Fruit fly (Drosophila melanogaster) whole organism, embryonic: ENCODE measurements around the gene Ac76E.

Experiments used
- B-H2 ChIP-seq: fragments of 200-800 bp; sonication (Bioruptor generic); optimal IDR thresholded peaks from 2 replicates; lab custom pipeline; 2018; ENCODE audit warnings: missing biosample characterization, mild to moderate bottlenecking, missing genetic modification characterization
- CG10147 ChIP-seq: fragments of 200-800 bp; sonication (Bioruptor generic); optimal IDR thresholded peaks from 2 replicates; lab custom pipeline; 2019; ENCODE audit warnings: missing biosample characterization, mild to moderate bottlenecking, missing genetic modification characterization, moderate library complexity
- CG10274 ChIP-seq: fragments of 200-800 bp; sonication (Bioruptor generic); optimal IDR thresholded peaks from 3 replicates; lab custom pipeline; 2017; ENCODE audit warnings: missing biosample characterization, mild to moderate bottlenecking, missing genetic modification characterization
- CG12391 ChIP-seq: fragments of 200-800 bp; sonication (Bioruptor generic); optimal IDR thresholded peaks from 3 replicates; lab custom pipeline; 2018; ENCODE audit warnings: missing biosample characterization, mild to moderate bottlenecking, missing genetic modification characterization, moderate library complexity
- CG15011 ChIP-seq: fragments of 200-800 bp; sonication (Bioruptor generic); optimal IDR thresholded peaks from 3 replicates; lab custom pipeline; 2018; ENCODE audit warnings: missing biosample characterization, mild to moderate bottlenecking, missing genetic modification characterization
- CG30403 ChIP-seq: fragments of 200-800 bp; sonication (Bioruptor generic); optimal IDR thresholded peaks from 3 replicates; lab custom pipeline; 2016; ENCODE audit warnings: missing biosample characterization, missing genetic modification characterization
- CG30431 ChIP-seq: fragments of 200-800 bp; sonication (Bioruptor generic); optimal IDR thresholded peaks from 2 replicates; lab custom pipeline; 2017; ENCODE audit warnings: missing biosample characterization, missing genetic modification characterization
- CG31224 ChIP-seq: fragments of 200-800 bp; sonication (Bioruptor generic); IDR thresholded peaks from 2 replicates; pipeline ENCODE4 v1.3.6; 2022; ENCODE audit warnings: missing biosample characterization, missing genetic modification characterization
- CG3407 ChIP-seq: fragments of 200-800 bp; sonication (Bioruptor generic); optimal IDR thresholded peaks from 2 replicates; lab custom pipeline; 2018; ENCODE audit warnings: missing biosample characterization, mild to moderate bottlenecking, missing genetic modification characterization
- CG3995 ChIP-seq: fragments of 200-800 bp; sonication (Bioruptor generic); optimal IDR thresholded peaks from 3 replicates; lab custom pipeline; 2016; ENCODE audit warnings: missing biosample characterization, missing genetic modification characterization
- CG4328 ChIP-seq: fragments of 200-800 bp; sonication (Bioruptor generic); optimal IDR thresholded peaks from 3 replicates; lab custom pipeline; 2017; ENCODE audit warnings: missing biosample characterization, missing genetic modification reagents, missing genetic modification characterization
- CG4707 ChIP-seq: fragments of 200-800 bp; sonication (Bioruptor generic); optimal IDR thresholded peaks from 2 replicates; lab custom pipeline; 2018; ENCODE audit warnings: missing biosample characterization, mild to moderate bottlenecking, missing genetic modification characterization, moderate library complexity
- CG7372 ChIP-seq: fragments of 200-800 bp; sonication (Bioruptor generic); IDR thresholded peaks from 2 replicates; pipeline ENCODE4 v1.3.6; 2022; ENCODE audit warnings: missing biosample characterization, missing genetic modification characterization
- CG8290 ChIP-seq, 3 experiments: fragments of 200-800 bp; sonication (Bioruptor generic); optimal IDR thresholded peaks; 2 replicates each; lab custom pipeline; 2016 to 2019; ENCODE audit warnings: missing biosample characterization in 3 of 3, missing genetic modification characterization in 3 of 3, mild to moderate bottlenecking in 2 of 3, moderate library complexity in 1 of 3
- CG8388 ChIP-seq: fragments of 200-800 bp; sonication (Bioruptor generic); optimal IDR thresholded peaks from 2 replicates; lab custom pipeline; 2019; ENCODE audit warnings: missing biosample characterization, mild to moderate bottlenecking, missing genetic modification characterization, moderate library complexity
- CG8924 ChIP-seq: fragments of 200-800 bp; optimal IDR thresholded peaks from 3 replicates; lab custom pipeline; 2019; ENCODE audit warnings: missing biosample characterization, mild to moderate bottlenecking, missing genetic modification characterization, moderate library complexity
- Camta ChIP-seq: fragments of 200-800 bp; sonication (Bioruptor generic); optimal IDR thresholded peaks from 2 replicates; lab custom pipeline; 2016; ENCODE audit warnings: missing biosample characterization, missing genetic modification characterization
- Doc2 ChIP-seq: fragments of 200-800 bp; sonication (Bioruptor generic); IDR thresholded peaks from 2 replicates; pipeline ENCODE4 v1.3.6; 2022; ENCODE audit warnings: missing biosample characterization, missing genetic modification characterization
- Gsc ChIP-seq: fragments of 200-800 bp; sonication (Bioruptor generic); IDR thresholded peaks from 2 replicates; pipeline ENCODE4 v1.3.6; 2022; ENCODE audit warnings: missing biosample characterization, missing genetic modification characterization
- HLH3B ChIP-seq: fragments of 200-800 bp; sonication (Bioruptor generic); IDR thresholded peaks from 2 replicates; pipeline ENCODE4 v1.3.6; 2022; ENCODE audit warnings: missing biosample characterization, missing genetic modification characterization
- HLH4C ChIP-seq: fragments of 200-800 bp; sonication (Bioruptor generic); IDR thresholded peaks from 3 replicates; pipeline ENCODE4 v1.3.6; 2022; ENCODE audit warnings: missing biosample characterization, missing genetic modification characterization; ENCODE audit not compliant: partially characterized antibody
- HLH54F ChIP-seq: fragments of 200-800 bp; sonication (Bioruptor generic); optimal IDR thresholded peaks from 3 replicates; lab custom pipeline; 2016; ENCODE audit warnings: missing biosample characterization, missing genetic modification characterization
- HLHmδ ChIP-seq: fragments of 200-800 bp; sonication (Bioruptor generic); optimal IDR thresholded peaks from 2 replicates; lab custom pipeline; 2018; ENCODE audit warnings: missing biosample characterization, mild to moderate bottlenecking, missing genetic modification characterization, moderate library complexity
- Hr51 ChIP-seq, 2 experiments: fragments of 200-800 bp; sonication (Bioruptor generic); optimal IDR thresholded peaks; 2 replicates in 1 of 2; 3 replicates in 1 of 2; lab custom pipeline; 2016 to 2018; ENCODE audit warnings: missing biosample characterization in 2 of 2, missing genetic modification characterization in 2 of 2, mild to moderate bottlenecking in 1 of 2, moderate library complexity in 1 of 2
- Kr ChIP-seq: fragments of 200-800 bp; sonication (Bioruptor generic); optimal IDR thresholded peaks from 2 replicates; lab custom pipeline; 2017; ENCODE audit warnings: missing biosample characterization, mild to moderate bottlenecking, missing genetic modification characterization
- MTF-1 ChIP-seq: fragments of 200-800 bp; sonication (Bioruptor generic); optimal IDR thresholded peaks from 2 replicates; lab custom pipeline; 2018; ENCODE audit warnings: missing biosample characterization, mild to moderate bottlenecking, missing genetic modification characterization, borderline replicate concordance
- Myb ChIP-seq: fragments of 200-800 bp; sonication (Bioruptor generic); optimal IDR thresholded peaks from 2 replicates; lab custom pipeline; 2016; ENCODE audit warnings: missing biosample characterization, missing genetic modification characterization
- Sox100B ChIP-seq: fragments of 200-800 bp; sonication (Bioruptor generic); optimal IDR thresholded peaks from 3 replicates; lab custom pipeline; 2018; ENCODE audit warnings: missing biosample characterization, mild to moderate bottlenecking, missing genetic modification characterization
- aop ChIP-seq: fragments of 200-800 bp; sonication (Bioruptor generic); IDR thresholded peaks from 2 replicates; pipeline ENCODE4 v1.3.6; 2022; ENCODE audit warnings: missing biosample characterization, missing genetic modification characterization
- eve ChIP-seq, 2 experiments: fragments of >200 bp; optimal IDR thresholded peaks; 2 replicates each; lab custom pipeline; 2017; ENCODE audit warnings: missing biosample characterization in 2 of 2, missing genetic modification characterization in 2 of 2
- exex ChIP-seq: fragments of 200-800 bp; sonication (Bioruptor generic); optimal IDR thresholded peaks from 4 replicates; lab custom pipeline; 2018; ENCODE audit warnings: missing biosample characterization, mild to moderate bottlenecking, missing genetic modification characterization, moderate library complexity
- fd3F ChIP-seq: fragments of 200-800 bp; sonication (Bioruptor generic); optimal IDR thresholded peaks from 2 replicates; lab custom pipeline; 2018; ENCODE audit warnings: missing biosample characterization, mild to moderate bottlenecking, missing genetic modification characterization, moderate library complexity
- fu2 ChIP-seq: fragments of 200-800 bp; sonication (Bioruptor generic); optimal IDR thresholded peaks from 2 replicates; lab custom pipeline; 2016; ENCODE audit warnings: missing biosample characterization, missing genetic modification characterization
- gem ChIP-seq: fragments of 200-800 bp; sonication (Bioruptor generic); optimal IDR thresholded peaks from 2 replicates; lab custom pipeline; 2019; ENCODE audit warnings: missing biosample characterization, mild to moderate bottlenecking, missing genetic modification characterization, moderate library complexity
- hbn ChIP-seq: fragments of 200-800 bp; sonication (Bioruptor generic); IDR thresholded peaks from 2 replicates; pipeline ENCODE4 v1.3.6; 2022; ENCODE audit warnings: missing biosample characterization, missing genetic modification characterization; ENCODE audit not compliant: partially characterized antibody
- knrl ChIP-seq: fragments of 200-800 bp; sonication (Bioruptor generic); IDR thresholded peaks from 3 replicates; pipeline ENCODE4 v1.3.6; 2022; ENCODE audit warnings: missing biosample characterization, missing genetic modification characterization; ENCODE audit not compliant: partially characterized antibody
- lola ChIP-seq, 3 experiments: fragments of >200 bp in 2 of 3; fragments of 200-800 bp in 1 of 3; sonication (Bioruptor generic) in 1 of 3; optimal IDR thresholded peaks; 2 replicates each; lab custom pipeline; 2017 to 2019; ENCODE audit warnings: missing biosample characterization in 3 of 3, missing genetic modification characterization in 3 of 3, mild to moderate bottlenecking in 1 of 3, moderate library complexity in 1 of 3
- luna ChIP-seq: fragments of 200-800 bp; sonication (Bioruptor generic); optimal IDR thresholded peaks from 2 replicates; lab custom pipeline; 2016; ENCODE audit warnings: missing biosample characterization, missing genetic modification characterization
- mld ChIP-seq: fragments of 200-800 bp; sonication (Bioruptor generic); IDR thresholded peaks from 3 replicates; pipeline ENCODE4 v1.3.6; 2022; ENCODE audit warnings: missing biosample characterization, missing genetic modification characterization; ENCODE audit not compliant: partially characterized antibody
- nerfin-2 ChIP-seq: fragments of 200-800 bp; sonication (Bioruptor generic); IDR thresholded peaks from 2 replicates; pipeline ENCODE4 v1.3.6; 2022; ENCODE audit warnings: missing biosample characterization, missing genetic modification characterization; ENCODE audit not compliant: partially characterized antibody
- pfk ChIP-seq: fragments of 200-800 bp; sonication (Bioruptor generic); optimal IDR thresholded peaks from 2 replicates; lab custom pipeline; 2018; ENCODE audit warnings: missing biosample characterization, mild to moderate bottlenecking, missing genetic modification characterization, moderate library complexity
- pho ChIP-seq: fragments of 200-800 bp; sonication (Bioruptor generic); optimal IDR thresholded peaks from 2 replicates; lab custom pipeline; 2016; ENCODE audit warnings: missing biosample characterization, missing genetic modification characterization
- ranshi ChIP-seq: fragments of 200-800 bp; sonication (Bioruptor generic); IDR thresholded peaks from 2 replicates; pipeline ENCODE4 v1.3.6; 2022; ENCODE audit warnings: missing biosample characterization, missing genetic modification characterization
- row ChIP-seq: fragments of 200-800 bp; sonication (Bioruptor generic); IDR thresholded peaks from 3 replicates; pipeline ENCODE4 v1.3.6; 2022; ENCODE audit warnings: missing biosample characterization, missing genetic modification characterization
- sna ChIP-seq: fragments of 200-800 bp; sonication (Bioruptor generic); IDR thresholded peaks from 2 replicates; pipeline ENCODE4 v1.3.6; 2022; ENCODE audit warnings: missing biosample characterization, missing genetic modification characterization; ENCODE audit not compliant: partially characterized antibody
- stwl ChIP-seq: fragments of 200-800 bp; sonication (Bioruptor generic); optimal IDR thresholded peaks from 3 replicates; lab custom pipeline; 2018; ENCODE audit warnings: missing biosample characterization, mild to moderate bottlenecking, missing genetic modification characterization, moderate library complexity
- unpg ChIP-seq: fragments of 200-800 bp; sonication (Bioruptor generic); optimal IDR thresholded peaks from 3 replicates; lab custom pipeline; 2018; ENCODE audit warnings: missing biosample characterization, mild to moderate bottlenecking, missing genetic modification characterization, moderate library complexity
- vfl ChIP-seq: fragments of 200-800 bp; sonication (Bioruptor generic); optimal IDR thresholded peaks from 2 replicates; lab custom pipeline; 2016; ENCODE audit warnings: missing biosample characterization, missing genetic modification characterization
- vvl ChIP-seq: fragments of 200-800 bp; sonication (Bioruptor generic); IDR thresholded peaks from 2 replicates; pipeline ENCODE4 v1.3.6; 2022; ENCODE audit warnings: missing biosample characterization, missing genetic modification characterization

The Ac76E gene

dm6 chr3L:19991714-19992231, 52.7 kb downstream of the Ac76E start, which contains the start of the genes CG7646 and Nca (continued):
- peak in 1 of 2 experiments; percentile 17 for TF ChIP-seq eve (GFP tag; optimal IDR thresholded peaks at IDR 0.05; lab: Kevin White, UChicago)
- peak; percentile 50 for TF ChIP-seq CG8924 (tag; lab: Kevin White, UChicago)
- peak; percentile 89 for TF ChIP-seq mld (GFP tag; lab: Robert Waterston, UW)
- no peak for TF ChIP-seq CG30403 (GFP tag; lab: Kevin White, UChicago)
- peak; percentile 85 for TF ChIP-seq hbn (GFP tag; lab: Robert Waterston, UW)
- TF ChIP-seq ranshi (GFP tag; lab: Robert Waterston, UW), result peak; percentile 78; the same call in 1 of the 2 replicates
- TF ChIP-seq vfl, result no peak
- peak; percentile 92 for TF ChIP-seq Myb (GFP tag; lab: Kevin White, UChicago)
- no peak for TF ChIP-seq luna
- no peak for TF ChIP-seq HLH3B (GFP tag; lab: Robert Waterston, UW)
- TF ChIP-seq sna (GFP tag; lab: Robert Waterston, UW), result peak; percentile 85
- TF ChIP-seq CG3407 (GFP tag; lab: Kevin White, UChicago), result no peak
- TF ChIP-seq pho (GFP tag; lab: Kevin White, UChicago), result no peak
- TF ChIP-seq CG15011 (GFP tag; lab: Kevin White, UChicago), result no peak
- TF ChIP-seq CG10274 (GFP tag; lab: Kevin White, UChicago), result no peak
- TF ChIP-seq CG7372 (GFP tag; lab: Robert Waterston, UW), result no peak
- no peak for TF ChIP-seq unpg (GFP tag; lab: Kevin White, UChicago)
- TF ChIP-seq CG3995 (GFP tag; lab: Kevin White, UChicago), result peak; percentile 82
- TF ChIP-seq MTF-1, result peak; percentile 2
- no peak for TF ChIP-seq CG8388 (GFP tag; lab: Kevin White, UChicago)
- TF ChIP-seq vvl, result no peak
- no peak for TF ChIP-seq Doc2 (GFP tag; lab: Robert Waterston, UW)
- no peak for TF ChIP-seq Kr
- TF ChIP-seq CG30431 (GFP tag; lab: Kevin White, UChicago), result no peak
- TF ChIP-seq lola (GFP tag; optimal IDR thresholded peaks at IDR 0.05; lab: Kevin White, UChicago), result no peak
- no peak for TF ChIP-seq CG10147 (GFP tag; lab: Kevin White, UChicago)
- peak; percentile 76 for TF ChIP-seq stwl (tag; lab: Kevin White, UChicago)
- no peak for TF ChIP-seq Camta
- peak in 1 of 2 experiments; percentile 4 for TF ChIP-seq Hr51 (GFP tag; optimal IDR thresholded peaks at IDR 0.05; lab: Kevin White, UChicago)
- no peak for TF ChIP-seq aop (GFP tag; lab: Robert Waterston, UW)
- TF ChIP-seq CG8290 (GFP tag; optimal IDR thresholded peaks at IDR 0.05; lab: Kevin White, UChicago), result no peak
- no peak for TF ChIP-seq CG8290 (tag; optimal IDR thresholded peaks at IDR 0.05; lab: Kevin White, UChicago)
- TF ChIP-seq Gsc, result no peak
- TF ChIP-seq exex (tag; lab: Kevin White, UChicago), result no peak
- peak; percentile 27 for TF ChIP-seq gem (tag; lab: Kevin White, UChicago)
- TF ChIP-seq pfk (GFP tag; lab: Kevin White, UChicago), result peak; percentile 86
- TF ChIP-seq HLHmδ (GFP tag; lab: Kevin White, UChicago), result no peak
- peak; percentile 95 for TF ChIP-seq knrl (GFP tag; lab: Robert Waterston, UW)
- no peak for TF ChIP-seq CG4707
- TF ChIP-seq B-H2 (GFP tag; lab: Kevin White, UChicago), result no peak
- peak; percentile 66 for TF ChIP-seq CG4328
- TF ChIP-seq HLH4C (GFP tag; lab: Robert Waterston, UW), result peak; percentile 89
- TF ChIP-seq HLH54F, result no peak
- peak; percentile 49 for TF ChIP-seq CG12391
- TF ChIP-seq fd3F, result no peak
- TF ChIP-seq fu2 (GFP tag; lab: Kevin White, UChicago), result no peak
- TF ChIP-seq row, result peak; percentile 50; the same call in 1 of the 3 replicates
- no peak for TF ChIP-seq CG31224
- no peak for TF ChIP-seq Sox100B (GFP tag; lab: Kevin White, UChicago)
- TF ChIP-seq nerfin-2 (GFP tag; lab: Robert Waterston, UW), result peak; percentile 69; the same call in 1 of the 2 replicates
